Worm (Caenorhabditis elegans) whole organism, young adult: ENCODE results near the gene otpl-8.
A peak's percentile ranks its signal among the peaks of the same experiment; 100 is the strongest.

ENCODE experiments used
- F39B2.1 ChIP-seq: fragments of 200-800 bp; sonication (Bioruptor generic); IDR thresholded peaks from 2 replicates; pipeline ENCODE4 v1.3.6; 2022; ENCODE audit warnings: missing genetic modification reagents, missing genetic modification characterization, missing compliant biosample characterization
- Y53F4B.3 ChIP-seq: fragments of 200-800 bp; sonication (Bioruptor generic); IDR thresholded peaks from 2 replicates; pipeline ENCODE4 v1.3.6; 2022; ENCODE audit warnings: missing genetic modification reagents, missing genetic modification characterization, missing compliant biosample characterization
- bed-2 ChIP-seq: fragments of 200-800 bp; sonication (Bioruptor generic); IDR thresholded peaks from 2 replicates; pipeline ENCODE4 v1.3.6; 2022; ENCODE audit warnings: missing genetic modification reagents, missing genetic modification characterization, missing compliant biosample characterization
- hmg-20 ChIP-seq: fragments of 200-800 bp; sonication (Bioruptor generic); IDR thresholded peaks from 2 replicates; pipeline ENCODE4 v1.3.6; 2022; ENCODE audit warnings: missing genetic modification reagents, missing genetic modification characterization, missing compliant biosample characterization
- nhr-80 ChIP-seq: sonication (generic microtip); optimal IDR thresholded peaks from 2 replicates; lab custom pipeline; 2016; ENCODE audit warnings: missing genetic modification characterization, missing compliant biosample characterization
- ztf-28 ChIP-seq: fragments of 200-800 bp; sonication (Bioruptor generic); IDR thresholded peaks from 2 replicates; pipeline ENCODE4 v1.3.6; 2022; ENCODE audit warnings: missing genetic modification reagents, missing genetic modification characterization, missing compliant biosample characterization

otpl-8 gene

DNA sequence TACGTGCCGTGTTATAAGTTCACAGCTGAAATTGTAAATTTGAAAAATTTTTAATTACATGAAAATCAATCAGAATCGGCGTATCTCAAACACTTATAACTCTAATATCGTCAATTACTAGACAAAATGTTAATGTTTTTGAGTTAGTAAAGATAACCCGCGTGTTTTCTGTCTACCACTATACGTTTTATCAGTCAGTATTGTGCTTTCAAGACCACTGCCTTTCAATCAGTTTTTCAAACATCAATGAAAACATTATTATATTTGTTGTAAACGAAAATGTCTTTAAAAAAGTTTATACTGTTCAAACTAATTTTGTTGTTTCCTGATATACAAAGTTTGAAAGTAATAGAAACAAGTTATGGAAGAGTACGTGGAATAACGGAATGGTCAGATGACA lies 48.0 kb downstream of the otpl-8 start:
- TF ChIP-seq nhr-80 (tag; lab: Kevin White, UChicago) (peak; percentile 38), ztf-28 (GFP tag; lab: Robert Waterston, UW) (no peak)

ce11 chrX:12221817-12222216 lies 48.9 kb downstream of the otpl-8 start, which contains the start of gene cest-9.2:
TSS of gene cest-9.2 (plus strand) at chrX:12222117.
- TF ChIP-seq bed-2 (GFP tag; lab: Robert Waterston, UW) (no peak), hmg-20 (no peak), Y53F4B.3 (GFP tag; lab: Robert Waterston, UW) (no peak)

DNA sequence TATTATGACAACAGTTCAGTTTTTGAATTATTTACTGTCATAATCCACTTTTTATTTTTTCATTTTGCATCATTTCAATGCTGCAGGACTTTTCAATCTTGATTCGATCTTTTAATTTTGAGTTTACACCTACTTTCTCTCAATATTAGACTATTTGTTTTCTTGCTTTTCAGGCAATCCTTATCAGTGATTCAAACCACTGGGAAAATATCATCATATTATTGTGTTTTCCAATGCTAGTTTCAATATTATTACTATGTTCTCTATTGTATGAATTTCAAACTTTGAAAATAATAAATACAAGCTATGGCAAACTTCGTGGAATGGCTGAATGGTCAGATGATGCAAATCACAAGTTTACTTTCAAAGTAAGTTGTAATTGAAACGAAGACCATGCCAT lies 51.3 kb downstream of the otpl-8 start, which contains the start of gene cest-8:
TSS of gene cest-8 (plus strand) at position 184 of the 400 bp plus-strand sequence.
- TF ChIP-seq F39B2.1 = no peak
- TF ChIP-seq, all 124 proteins: peak for 0
